Worm (Caenorhabditis elegans): ENCODE measurements around the gene nhr-231.

Gene nhr-231

DNA sequence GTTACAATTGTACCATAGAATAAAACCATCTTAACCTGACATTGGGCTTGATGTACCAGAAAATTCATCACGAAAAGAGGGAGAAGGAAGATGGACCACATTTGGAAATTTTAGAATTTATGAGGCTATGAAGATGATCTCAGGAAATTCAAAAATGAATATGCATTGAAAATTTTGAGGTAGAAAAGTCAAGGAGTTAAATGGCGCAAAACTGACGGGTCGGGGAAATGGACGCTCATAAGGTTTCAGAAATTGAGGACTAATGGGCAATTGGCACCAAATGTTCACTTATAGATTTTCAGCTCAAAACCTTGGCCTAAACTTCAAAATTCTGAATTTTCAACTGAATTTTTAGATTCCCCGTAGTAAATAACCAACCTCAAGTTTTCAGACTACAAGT, 20.1 kb upstream of the nhr-231 start, which contains the start of gene clec-255:
Gene clec-255 (minus strand): TSS at position 101 of the 400 bp plus-strand sequence.
- TF ChIP-seq hlh-6 (tag; optimal IDR thresholded peaks at IDR 0.05) (no peak), ceh-48 (tag; optimal IDR thresholded peaks at IDR 0.05) (no peak), zip-5 (tag; optimal IDR thresholded peaks at IDR 0.05) (no peak), unc-86 (tag; optimal IDR thresholded peaks at IDR 0.05) (no peak), dve-1 (tag; optimal IDR thresholded peaks at IDR 0.05) (no peak), hlh-13 (GFP tag; optimal IDR thresholded peaks at IDR 0.05) (no peak), K09A11.1 (tag; optimal IDR thresholded peaks at IDR 0.05; ENCODE audit: insufficient read depth) (no peak), nhr-232 (tag; optimal IDR thresholded peaks at IDR 0.05) (no peak)

DNA sequence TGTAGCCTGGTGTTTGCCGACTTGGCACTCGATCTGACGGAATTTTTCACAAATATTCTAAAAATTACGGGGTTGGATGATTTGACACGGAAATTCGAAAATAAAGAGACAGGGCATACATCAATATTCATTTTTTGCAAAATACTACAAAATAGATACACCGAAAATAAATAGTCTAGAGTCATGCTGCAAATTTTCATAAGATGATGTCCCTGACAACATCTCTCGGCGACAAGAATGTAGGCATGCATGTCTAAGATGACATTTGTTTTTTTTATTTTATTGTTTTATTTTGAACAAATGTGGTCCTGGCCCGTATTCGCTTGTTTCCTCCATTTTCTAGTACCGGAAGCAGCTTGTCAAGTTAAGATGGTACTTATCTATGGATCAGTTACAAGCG, 19.4 kb upstream of the nhr-231 start, which contains the start of gene clec-256:
Gene clec-256 (plus strand): TSS at position 301 of the 400 bp plus-strand sequence.
- TF ChIP-seq ceh-9 (tag; optimal IDR thresholded peaks at IDR 0.05) (no peak), sox-2 (GFP tag; IDR thresholded peaks at IDR 0.05) (no peak), T23F11.4 (GFP tag; optimal IDR thresholded peaks at IDR 0.05) (no peak), zip-5 (tag; optimal IDR thresholded peaks at IDR 0.05) (no peak), elt-2 (tag; optimal IDR thresholded peaks at IDR 0.05) (no peak), ceh-6 (GFP tag; optimal IDR thresholded peaks at IDR 0.05) (no peak), fkh-10 (GFP tag; optimal IDR thresholded peaks at IDR 0.05) (no peak), ceh-18 (tag; optimal IDR thresholded peaks at IDR 0.05) (no peak), Y22D7AL.16 (tag; optimal IDR thresholded peaks at IDR 0.05) (no peak), pat-9 (tag; optimal IDR thresholded peaks at IDR 0.05) (no peak), tbx-7 (tag; optimal IDR thresholded peaks at IDR 0.05) (no peak), ceh-22 (tag; optimal IDR thresholded peaks at IDR 0.05) (no peak), che-1 (tag; optimal IDR thresholded peaks at IDR 0.05) (no peak), madf-2 (tag; optimal IDR thresholded peaks at IDR 0.05) (no peak), ceh-34 (tag; optimal IDR thresholded peaks at IDR 0.05) (no peak)

DNA sequence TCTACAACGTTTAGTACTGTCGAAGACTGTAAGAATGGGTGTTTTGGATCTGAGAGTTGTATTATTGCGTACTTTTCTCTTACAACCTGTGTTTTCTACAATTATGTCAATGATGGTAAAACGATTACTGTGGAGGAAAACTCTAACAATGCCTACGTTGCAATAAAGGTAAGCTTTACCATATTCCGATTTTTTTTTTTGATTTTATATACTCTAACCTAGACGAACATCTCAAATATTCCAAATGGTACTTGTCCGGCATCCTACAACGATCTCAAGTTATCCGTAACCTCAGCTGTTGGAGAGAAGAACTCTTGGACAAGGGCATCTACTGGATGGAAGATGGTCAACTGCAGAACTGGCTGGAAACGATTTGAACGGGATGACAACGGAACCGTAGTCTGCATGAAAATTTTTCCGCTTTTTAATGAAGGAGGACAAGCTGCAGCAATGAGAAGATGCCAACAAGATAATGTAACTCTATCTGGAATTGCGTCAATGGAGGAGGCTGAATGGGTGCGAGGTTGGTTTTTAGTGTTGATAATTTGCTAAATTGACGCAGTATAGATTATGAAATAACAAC, 18.9 kb upstream of the nhr-231 start:
- TF ChIP-seq unc-86 (tag; optimal IDR thresholded peaks at IDR 0.05) (no peak), ceh-22 (tag; optimal IDR thresholded peaks at IDR 0.05) (no peak), fkh-6 (tag; optimal IDR thresholded peaks at IDR 0.05) (no peak), gmeb-2 (tag; optimal IDR thresholded peaks at IDR 0.05) (no peak), sox-4 (tag; optimal IDR thresholded peaks at IDR 0.05) (no peak), ceh-9 (tag; optimal IDR thresholded peaks at IDR 0.05) (no peak), ttx-3 (tag; optimal IDR thresholded peaks at IDR 0.05) (no peak), hlh-13 (GFP tag; optimal IDR thresholded peaks at IDR 0.05) (no peak), unc-3 (GFP tag; conservative IDR thresholded peaks at IDR 0.05) (no peak), unc-3 (tag; optimal IDR thresholded peaks at IDR 0.05) (no peak), ceh-31 (tag; optimal IDR thresholded peaks at IDR 0.05) (no peak), Y22D7AL.16 (tag; optimal IDR thresholded peaks at IDR 0.05) (no peak)

DNA sequence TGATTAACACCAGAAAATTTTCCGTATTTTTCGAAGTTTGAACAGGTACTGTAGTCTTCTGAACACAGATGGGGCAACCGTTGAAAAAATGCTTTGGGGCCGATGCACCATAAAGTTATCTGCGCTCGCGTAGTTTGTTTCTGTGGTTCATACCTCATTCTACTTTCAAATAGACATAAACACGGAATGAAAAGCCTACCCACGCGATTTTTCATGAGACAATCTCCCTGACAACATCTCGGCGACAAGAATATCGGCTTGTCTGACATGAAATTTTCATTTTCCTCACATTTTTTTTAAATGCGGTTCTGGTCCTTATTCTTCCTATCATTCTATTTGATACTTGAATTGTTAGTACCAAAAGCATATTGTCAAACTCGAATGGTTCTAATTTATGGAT, 18.0 kb upstream of the nhr-231 start, which contains the start of gene clec-257:
Gene clec-257 (plus strand): TSS at position 301 of the 400 bp plus-strand sequence.
- no peak for TF ChIP-seq ceh-6 (GFP tag; optimal IDR thresholded peaks at IDR 0.05)
- no peak for TF ChIP-seq tbx-7 (tag; optimal IDR thresholded peaks at IDR 0.05)
- no peak for TF ChIP-seq rnt-1 (tag; optimal IDR thresholded peaks at IDR 0.05)
- TF ChIP-seq hlh-30 (tag; optimal IDR thresholded peaks at IDR 0.05; ENCODE audit: insufficient read depth): no peak
- TF ChIP-seq che-1 (tag; optimal IDR thresholded peaks at IDR 0.05): no peak
- no peak for TF ChIP-seq pag-3 (tag; optimal IDR thresholded peaks at IDR 0.05; ENCODE audit: borderline replicate concordance)
- TF ChIP-seq pha-4 (tag; optimal IDR thresholded peaks at IDR 0.05): no peak
- TF ChIP-seq ama-1 (optimal IDR thresholded peaks at IDR 0.05): no peak
- TF ChIP-seq lin-11 (tag; optimal IDR thresholded peaks at IDR 0.05): no peak
- no peak for TF ChIP-seq syd-9 (tag; optimal IDR thresholded peaks at IDR 0.05)
- no peak for TF ChIP-seq npax-4 (tag; optimal IDR thresholded peaks at IDR 0.05)
- TF ChIP-seq Y22D7AL.16 (tag; optimal IDR thresholded peaks at IDR 0.05): no peak
- no peak for TF ChIP-seq ceh-18 (tag; optimal IDR thresholded peaks at IDR 0.05)
- TF ChIP-seq pax-1 (tag; optimal IDR thresholded peaks at IDR 0.05): no peak
- TF ChIP-seq sdc-2 (tag; optimal IDR thresholded peaks at IDR 0.05): no peak
- no peak for TF ChIP-seq K02D7.2 (tag; optimal IDR thresholded peaks at IDR 0.05)
- no peak for TF ChIP-seq ztf-16 (tag; optimal IDR thresholded peaks at IDR 0.05)
- TF ChIP-seq ceh-9 (tag; optimal IDR thresholded peaks at IDR 0.05): no peak
- TF ChIP-seq fax-1 (tag; optimal IDR thresholded peaks at IDR 0.05): no peak
- TF ChIP-seq elt-2 (tag; optimal IDR thresholded peaks at IDR 0.05): no peak

Measured in whole organism, late embryonic.